Worm (Caenorhabditis elegans) whole organism, L1 larva: ENCODE results near the gene oac-7.

Source experiments
- jun-1 ChIP-seq: fragments of 150-350 bp; optimal IDR thresholded peaks from 2 replicates; lab custom pipeline; 2014; ENCODE audit warnings: missing biosample characterization, missing genetic modification reagents, missing genetic modification characterization
- lin-13 ChIP-seq: fragments of 150-350 bp; optimal IDR thresholded peaks from 2 replicates; lab custom pipeline; 2014; ENCODE audit warnings: missing biosample characterization, missing genetic modification reagents, missing genetic modification characterization
- lin-39 ChIP-seq: fragments of 150-350 bp; optimal IDR thresholded peaks from 2 replicates; lab custom pipeline; 2014; ENCODE audit warnings: missing biosample characterization, missing genetic modification reagents, missing genetic modification characterization
- nhr-84 ChIP-seq: sonication (generic microtip); optimal IDR thresholded peaks from 2 replicates; lab custom pipeline; 2017; ENCODE audit warnings: missing biosample characterization, missing genetic modification characterization
- sox-4 ChIP-seq: sonication (generic microtip); optimal IDR thresholded peaks from 2 replicates; lab custom pipeline; 2016; ENCODE audit warnings: missing genetic modification characterization, missing compliant biosample characterization
- unc-130 ChIP-seq: fragments of 150-350 bp; optimal IDR thresholded peaks from 2 replicates; lab custom pipeline; 2017; ENCODE audit warnings: missing biosample characterization, missing genetic modification characterization, inconsistent platforms
- unc-62 ChIP-seq: fragments of 150-350 bp; optimal IDR thresholded peaks from 2 replicates; lab custom pipeline; 2014; ENCODE audit warnings: missing biosample characterization, missing genetic modification reagents, missing genetic modification characterization
- zag-1 ChIP-seq: fragments of 150-350 bp; optimal IDR thresholded peaks from 2 replicates; lab custom pipeline; 2014; ENCODE audit warnings: missing biosample characterization, missing genetic modification characterization

ce11 chrV:16297070-16297469 is 12.5 kb upstream of the oac-7 start, which contains the start of gene srbc-83:
- TF ChIP-seq lin-39 (tag; lab: Kevin White, UChicago) = no peak
- TF ChIP-seq unc-130 = no peak
- no peak for TF ChIP-seq lin-13 (GFP tag; lab: Kevin White, UChicago)
- no peak for TF ChIP-seq jun-1
- no peak for TF ChIP-seq zag-1 (tag; lab: Kevin White, UChicago)
- no peak for TF ChIP-seq unc-62
- TF ChIP-seq nhr-84 (tag; lab: Kevin White, UChicago) = no peak
- no peak for TF ChIP-seq sox-4 (tag; lab: Kevin White, UChicago)
